Worm (Caenorhabditis elegans) whole organism, mixed stage, embryonic: Measurements from ENCODE around the gene rps-23.
A peak's percentile ranks its signal among the peaks of the same experiment; 100 is the strongest.

Source experiments
- M03D4.4 ChIP-seq: sonication (generic microtip); optimal IDR thresholded peaks from 2 replicates; lab custom pipeline; 2017; ENCODE audit warnings: mild to moderate bottlenecking, missing genetic modification characterization, missing compliant biosample characterization
- blmp-1 ChIP-seq: fragments of 150-350 bp; optimal IDR thresholded peaks from 2 replicates; lab custom pipeline; 2014; ENCODE audit warnings: missing biosample characterization, missing genetic modification characterization
- ceh-39 ChIP-seq: fragments of 150-350 bp; optimal IDR thresholded peaks from 2 replicates; lab custom pipeline; 2014; ENCODE audit warnings: missing biosample characterization, missing genetic modification characterization
- ceh-43 ChIP-seq: fragments of 200-800 bp; sonication (Bioruptor generic); optimal IDR thresholded peaks from 2 replicates; lab custom pipeline; 2018; ENCODE audit warnings: mild to moderate bottlenecking, missing genetic modification characterization, moderate library complexity, missing compliant biosample characterization
- ces-1 ChIP-seq: fragments of 150-350 bp; optimal IDR thresholded peaks from 2 replicates; lab custom pipeline; 2014; ENCODE audit warnings: missing biosample characterization, missing genetic modification reagents, missing genetic modification characterization
- cnd-1 ChIP-seq: fragments of 200-800 bp; sonication (Bioruptor generic); optimal IDR thresholded peaks from 2 replicates; lab custom pipeline; 2018; ENCODE audit warnings: mild to moderate bottlenecking, missing genetic modification characterization, missing compliant biosample characterization
- drap-1 ChIP-seq: fragments of 200-800 bp; sonication (Bioruptor generic); optimal IDR thresholded peaks from 3 replicates; lab custom pipeline; 2018; ENCODE audit warnings: mild to moderate bottlenecking, missing genetic modification characterization, missing compliant biosample characterization
- elt-1 ChIP-seq: sonication (generic microtip); optimal IDR thresholded peaks from 2 replicates; lab custom pipeline; 2017; ENCODE audit warnings: missing genetic modification characterization, mild to moderate bottlenecking, missing compliant biosample characterization, antibody characterized with exemption, moderate library complexity, borderline replicate concordance; ENCODE audit not compliant: insufficient read depth
- elt-3 ChIP-seq: fragments of 150-350 bp; optimal IDR thresholded peaks from 2 replicates; lab custom pipeline; 2014; ENCODE audit warnings: missing biosample characterization, missing genetic modification characterization
- flh-1 ChIP-seq: fragments of 200-800 bp; sonication (Bioruptor generic); optimal IDR thresholded peaks from 2 replicates; lab custom pipeline; 2018; ENCODE audit warnings: mild to moderate bottlenecking, missing genetic modification characterization, moderate library complexity, missing compliant biosample characterization
- lin-13 ChIP-seq: fragments of 150-350 bp; optimal IDR thresholded peaks from 2 replicates; lab custom pipeline; 2014; ENCODE audit warnings: missing biosample characterization, missing genetic modification characterization
- lsy-2 ChIP-seq: fragments of 150-350 bp; optimal IDR thresholded peaks from 2 replicates; lab custom pipeline; 2014; ENCODE audit warnings: missing biosample characterization, missing genetic modification characterization
- mab-5 ChIP-seq: fragments of 150-350 bp; optimal IDR thresholded peaks from 2 replicates; lab custom pipeline; 2014; ENCODE audit warnings: missing biosample characterization, missing genetic modification characterization
- mep-1 ChIP-seq: fragments of 150-350 bp; optimal IDR thresholded peaks from 2 replicates; lab custom pipeline; 2017; ENCODE audit warnings: missing biosample characterization, missing genetic modification reagents, missing genetic modification characterization, inconsistent platforms
- mls-2 ChIP-seq: sonication (generic microtip); optimal IDR thresholded peaks from 2 replicates; lab custom pipeline; 2016; ENCODE audit warnings: mild to moderate bottlenecking, missing genetic modification characterization, moderate library complexity, missing compliant biosample characterization
- nhr-12 ChIP-seq: fragments of 150-350 bp; optimal IDR thresholded peaks from 2 replicates; lab custom pipeline; 2014; ENCODE audit warnings: missing biosample characterization, missing genetic modification characterization
- nhr-237 ChIP-seq: fragments of 150-350 bp; optimal IDR thresholded peaks from 2 replicates; lab custom pipeline; 2014; ENCODE audit warnings: missing biosample characterization, missing genetic modification characterization
- snpc-4 ChIP-seq: fragments of 150-350 bp; optimal IDR thresholded peaks from 2 replicates; lab custom pipeline; 2014; ENCODE audit warnings: missing biosample characterization, missing genetic modification characterization
- sptf-1 ChIP-seq: sonication (generic microtip); optimal IDR thresholded peaks from 2 replicates; lab custom pipeline; 2017; ENCODE audit warnings: mild to moderate bottlenecking, missing genetic modification characterization, moderate library complexity, missing compliant biosample characterization
- tbx-8 ChIP-seq: fragments of 200-800 bp; sonication (Bioruptor generic); optimal IDR thresholded peaks from 2 replicates; lab custom pipeline; 2018; ENCODE audit warnings: mild to moderate bottlenecking, missing genetic modification characterization, moderate library complexity, missing compliant biosample characterization
- unc-120 ChIP-seq: sonication (generic microtip); optimal IDR thresholded peaks from 2 replicates; lab custom pipeline; 2017; ENCODE audit warnings: missing genetic modification characterization, missing compliant biosample characterization; ENCODE audit not compliant: poor library complexity, severe bottlenecking
- unc-39 ChIP-seq: fragments of 150-350 bp; optimal IDR thresholded peaks from 2 replicates; lab custom pipeline; 2014; ENCODE audit warnings: missing biosample characterization, missing genetic modification characterization
- unc-62 ChIP-seq: fragments of 150-350 bp; optimal IDR thresholded peaks from 2 replicates; lab custom pipeline; 2014; ENCODE audit warnings: missing biosample characterization, missing genetic modification reagents, missing genetic modification characterization
- zip-8 ChIP-seq: fragments of 150-350 bp; optimal IDR thresholded peaks from 2 replicates; lab custom pipeline; 2014; ENCODE audit warnings: missing biosample characterization, missing genetic modification characterization

Gene rps-23

ce11 chrIV:12371340-12371739, 19.5 kb downstream of the rps-23 start:
- TF ChIP-seq M03D4.4 (tag; lab: Kevin White, UChicago) (no peak), lin-13 (tag; lab: Kevin White, UChicago) (no peak), ces-1 (GFP tag; lab: Kevin White, UChicago) (no peak), mep-1 (tag; lab: Kevin White, UChicago) (no peak), zip-8 (tag; lab: Kevin White, UChicago) (no peak), mls-2 (no peak), tbx-8 (GFP tag; lab: Kevin White, UChicago) (no peak), nhr-237 (no peak)

ce11 chrIV:12366571-12366970, 24.3 kb downstream of the rps-23 start:
- TF ChIP-seq elt-1 (tag; lab: Kevin White, UChicago), result peak; percentile 94
- TF ChIP-seq elt-3 (tag; lab: Kevin White, UChicago), result no peak
- TF ChIP-seq ceh-39 (tag; lab: Kevin White, UChicago), result no peak
- no peak for TF ChIP-seq M03D4.4 (tag; lab: Kevin White, UChicago)

- TF ChIP-seq ceh-43 (GFP tag; lab: Kevin White, UChicago) (no peak), sptf-1 (tag; lab: Kevin White, UChicago) (peak; percentile 4)
Measured at ce11 chrIV:12364964-12365363, 25.9 kb downstream of the rps-23 start.

- TF ChIP-seq blmp-1 (tag; lab: Kevin White, UChicago) (no peak), lin-13 (tag; lab: Kevin White, UChicago) (no peak), drap-1 (GFP tag; lab: Kevin White, UChicago) (no peak), mep-1 (tag; lab: Kevin White, UChicago) (no peak), mls-2 (no peak), lsy-2 (tag; lab: Kevin White, UChicago) (peak; percentile 89)
Measured at ce11 chrIV:12361392-12362092, 29.3 kb downstream of the rps-23 start, which contains the start of the genes ccr-4 and ZC518.8. Gene ccr-4, plus strand, starts transcription at chrIV:12361542. Gene ZC518.8, minus strand, starts transcription at chrIV:12361908.

- TF ChIP-seq mls-2 (no peak), mab-5 (tag; lab: Kevin White, UChicago) (no peak), unc-62 (GFP tag; lab: Kevin White, UChicago) (no peak), drap-1 (GFP tag; lab: Kevin White, UChicago) (no peak), nhr-12 (tag; lab: Kevin White, UChicago) (no peak), unc-120 (tag; lab: Kevin White, UChicago) (no peak), snpc-4 (tag; lab: Kevin White, UChicago) (no peak)
Measured at ce11 chrIV:12360742-12361195, 30.1 kb downstream of the rps-23 start, which contains the start of gene sec-24.2. Gene sec-24.2, minus strand, starts transcription at chrIV:12360792.

ce11 chrIV:12359979-12360378, 30.9 kb downstream of the rps-23 start:
- no peak for TF ChIP-seq blmp-1 (tag; lab: Kevin White, UChicago)
- TF ChIP-seq sptf-1 (tag; lab: Kevin White, UChicago), result no peak
- no peak for TF ChIP-seq snpc-4 (tag; lab: Kevin White, UChicago)
- TF ChIP-seq M03D4.4 (tag; lab: Kevin White, UChicago), result no peak
- TF ChIP-seq ceh-39 (tag; lab: Kevin White, UChicago), result no peak
- no peak for TF ChIP-seq ces-1 (GFP tag; lab: Kevin White, UChicago)
- TF ChIP-seq zip-8 (tag; lab: Kevin White, UChicago), result no peak
- TF ChIP-seq elt-1 (tag; lab: Kevin White, UChicago), result no peak
- no peak for TF ChIP-seq nhr-237
- no peak for TF ChIP-seq cnd-1 (tag; lab: Kevin White, UChicago)
- no peak for TF ChIP-seq flh-1 (GFP tag; lab: Kevin White, UChicago)
- TF ChIP-seq mep-1 (tag; lab: Kevin White, UChicago), result no peak
- no peak for TF ChIP-seq mls-2
- TF ChIP-seq unc-39 (tag; lab: Kevin White, UChicago), result no peak

- TF ChIP-seq ces-1 (GFP tag; lab: Kevin White, UChicago), result peak; percentile 23
- TF ChIP-seq flh-1 (GFP tag; lab: Kevin White, UChicago), result no peak
Measured at ce11 chrIV:12350235-12350634, 40.6 kb downstream of the rps-23 start.
